Worm (Caenorhabditis elegans) whole organism, L4 larva: ENCODE measurements around the gene dnj-5.

Experiments
- ama-1 ChIP-seq: fragments of 150-350 bp; optimal IDR thresholded peaks from 2 replicates; lab custom pipeline; 2014; ENCODE audit warnings: inconsistent platforms, mixed read lengths
- dve-1 ChIP-seq: sonication (generic microtip); optimal IDR thresholded peaks from 2 replicates; lab custom pipeline; 2017; ENCODE audit warnings: antibody characterized with exemption, mild to moderate bottlenecking, missing genetic modification characterization, missing compliant biosample characterization; ENCODE audit not compliant: insufficient read depth

DNA sequence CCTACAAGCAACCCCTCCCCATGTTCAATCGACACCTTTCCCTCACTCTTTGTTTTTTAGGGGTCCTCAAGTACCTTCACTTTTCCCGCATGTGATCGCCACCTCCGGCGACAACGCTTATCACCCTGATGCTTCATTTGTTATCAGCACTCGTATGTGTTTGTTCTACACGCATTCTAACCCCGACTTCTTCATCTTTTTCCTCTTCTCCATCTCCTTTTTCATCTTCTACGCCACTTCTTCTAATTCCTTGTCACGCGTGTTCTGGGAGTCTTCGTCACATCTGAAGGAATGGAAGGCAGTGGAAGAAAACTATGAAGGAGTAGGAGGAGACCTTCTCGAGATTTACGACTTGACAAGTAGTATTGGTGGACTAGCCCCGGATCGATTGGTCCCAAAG lies 28.1 kb downstream of the dnj-5 start:
- TF ChIP-seq dve-1 (tag; lab: Kevin White, UChicago) = peak; percentile 22
- no peak for TF ChIP-seq ama-1
